Fruit fly (Drosophila melanogaster) whole organism, embryonic: Measurements from ENCODE around the gene Alp10.
A peak's percentile ranks its signal among the peaks of the same experiment; 100 is the strongest.

Source experiments
- CG10147 ChIP-seq: fragments of 200-800 bp; sonication (Bioruptor generic); optimal IDR thresholded peaks from 2 replicates; lab custom pipeline; 2019; ENCODE audit warnings: missing biosample characterization, mild to moderate bottlenecking, missing genetic modification characterization, moderate library complexity
- CG11695 ChIP-seq: fragments of 200-800 bp; sonication (Bioruptor generic); IDR thresholded peaks from 3 replicates; pipeline ENCODE4 v1.3.6; 2022; ENCODE audit warnings: missing biosample characterization, missing genetic modification characterization
- CG1233 ChIP-seq: fragments of 200-800 bp; sonication (Bioruptor generic); optimal IDR thresholded peaks from 4 replicates; lab custom pipeline; 2018; ENCODE audit warnings: missing biosample characterization, mild to moderate bottlenecking, missing genetic modification characterization
- CG12659 ChIP-seq: fragments of 200-800 bp; sonication (Bioruptor generic); optimal IDR thresholded peaks from 3 replicates; lab custom pipeline; 2017; ENCODE audit warnings: mild to moderate bottlenecking, missing biosample characterization, missing genetic modification reagents, missing genetic modification characterization
- CG12769 ChIP-seq: fragments of 200-800 bp; sonication (Bioruptor generic); optimal IDR thresholded peaks from 2 replicates; lab custom pipeline; 2019; ENCODE audit warnings: missing biosample characterization, mild to moderate bottlenecking, missing genetic modification characterization, moderate library complexity
- CG15073 ChIP-seq: fragments of 200-800 bp; sonication (Bioruptor generic); optimal IDR thresholded peaks from 2 replicates; lab custom pipeline; 2016; ENCODE audit warnings: missing biosample characterization, missing genetic modification characterization
- CG15696 ChIP-seq: fragments of 200-800 bp; sonication (Bioruptor generic); optimal IDR thresholded peaks from 2 replicates; lab custom pipeline; 2019; ENCODE audit warnings: missing biosample characterization, mild to moderate bottlenecking, missing genetic modification characterization, moderate library complexity
- CG17359 ChIP-seq: fragments of 200-800 bp; sonication (Bioruptor generic); optimal IDR thresholded peaks from 3 replicates; lab custom pipeline; 2018; ENCODE audit warnings: missing biosample characterization, mild to moderate bottlenecking, missing genetic modification characterization, moderate library complexity
- CG2202 ChIP-seq: fragments of 200-800 bp; sonication (Bioruptor generic); optimal IDR thresholded peaks from 2 replicates; lab custom pipeline; 2018; ENCODE audit warnings: missing biosample characterization, mild to moderate bottlenecking, missing genetic modification characterization
- CG3065 ChIP-seq: fragments of 200-800 bp; sonication (Bioruptor generic); optimal IDR thresholded peaks from 2 replicates; lab custom pipeline; 2016; ENCODE audit warnings: missing biosample characterization, missing genetic modification characterization
- CG3407 ChIP-seq: fragments of 200-800 bp; sonication (Bioruptor generic); optimal IDR thresholded peaks from 2 replicates; lab custom pipeline; 2018; ENCODE audit warnings: missing biosample characterization, mild to moderate bottlenecking, missing genetic modification characterization
- CG4360 ChIP-seq: fragments of 200-800 bp; sonication (Bioruptor generic); IDR thresholded peaks from 2 replicates; pipeline ENCODE4 v1.3.6; 2022; ENCODE audit warnings: missing biosample characterization, missing genetic modification characterization
- CG4404 ChIP-seq: fragments of 200-800 bp; sonication (Bioruptor generic); IDR thresholded peaks from 2 replicates; pipeline ENCODE4 v1.3.6; 2022; ENCODE audit warnings: missing biosample characterization, missing genetic modification characterization
- CG4424 ChIP-seq: fragments of 200-800 bp; sonication (Bioruptor generic); optimal IDR thresholded peaks from 3 replicates; lab custom pipeline; 2016; ENCODE audit warnings: missing biosample characterization, missing genetic modification characterization
- CG4730 ChIP-seq: fragments of 200-800 bp; sonication (Bioruptor generic); IDR thresholded peaks from 2 replicates; pipeline ENCODE4 v1.3.6; 2022; ENCODE audit warnings: missing biosample characterization, missing genetic modification characterization
- CG7372 ChIP-seq: fragments of 200-800 bp; sonication (Bioruptor generic); IDR thresholded peaks from 2 replicates; pipeline ENCODE4 v1.3.6; 2022; ENCODE audit warnings: missing biosample characterization, missing genetic modification characterization
- CG7556 ChIP-seq: fragments of 200-800 bp; sonication (Bioruptor generic); optimal IDR thresholded peaks from 2 replicates; lab custom pipeline; 2017; ENCODE audit warnings: missing biosample characterization, mild to moderate bottlenecking, missing genetic modification characterization
- CG8290 ChIP-seq, 3 experiments: fragments of 200-800 bp; sonication (Bioruptor generic); optimal IDR thresholded peaks; 2 replicates each; lab custom pipeline; 2016 to 2019; ENCODE audit warnings: missing biosample characterization in 3 of 3, missing genetic modification characterization in 3 of 3, mild to moderate bottlenecking in 2 of 3, moderate library complexity in 1 of 3
- CG9817 ChIP-seq: fragments of 200-800 bp; sonication (Bioruptor generic); optimal IDR thresholded peaks from 2 replicates; lab custom pipeline; 2018; ENCODE audit warnings: missing biosample characterization, mild to moderate bottlenecking, missing genetic modification characterization, moderate library complexity
- Dip2 ChIP-seq: fragments of 200-800 bp; sonication (Bioruptor generic); IDR thresholded peaks from 2 replicates; pipeline ENCODE4 v1.3.6; 2022; ENCODE audit warnings: missing biosample characterization, missing genetic modification characterization
- Eip74EF ChIP-seq, 2 experiments: fragments of 200-800 bp in 1 of 2; fragments of >200 bp in 1 of 2; sonication (Bioruptor generic) in 1 of 2; optimal IDR thresholded peaks; 2 replicates each; lab custom pipeline; 2017 to 2019; ENCODE audit warnings: missing biosample characterization in 2 of 2, missing genetic modification characterization in 2 of 2, mild to moderate bottlenecking in 1 of 2, moderate library complexity in 1 of 2
- Hr78 ChIP-seq, 2 experiments: fragments of 200-800 bp in 1 of 2; fragments of >200 bp in 1 of 2; sonication (Bioruptor generic) in 1 of 2; optimal IDR thresholded peaks; 2 replicates each; lab custom pipeline; 2017 to 2019; ENCODE audit warnings: missing biosample characterization in 2 of 2, missing genetic modification characterization in 2 of 2, mild to moderate bottlenecking in 1 of 2, moderate library complexity in 1 of 2
- NK7.1 ChIP-seq: fragments of 200-800 bp; sonication (Bioruptor generic); optimal IDR thresholded peaks from 3 replicates; lab custom pipeline; 2016; ENCODE audit warnings: missing biosample characterization, missing genetic modification characterization
- NfI ChIP-seq: fragments of 200-800 bp; sonication (Bioruptor generic); optimal IDR thresholded peaks from 3 replicates; lab custom pipeline; 2018; ENCODE audit warnings: missing biosample characterization, mild to moderate bottlenecking, missing genetic modification characterization, moderate library complexity
- Rfx ChIP-seq: fragments of 200-800 bp; sonication (Bioruptor generic); IDR thresholded peaks from 2 replicates; pipeline ENCODE4 v1.3.6; 2022; ENCODE audit warnings: missing biosample characterization, missing genetic modification characterization
- Rx ChIP-seq: fragments of 200-800 bp; sonication (Bioruptor generic); IDR thresholded peaks from 2 replicates; pipeline ENCODE4 v1.3.6; 2022; ENCODE audit warnings: missing biosample characterization, missing genetic modification characterization
- Scr ChIP-seq: fragments of 200-800 bp; sonication (Bioruptor generic); IDR thresholded peaks from 2 replicates; pipeline ENCODE4 v1.3.6; 2022; ENCODE audit warnings: missing biosample characterization, missing genetic modification characterization; ENCODE audit not compliant: partially characterized antibody
- Sry-δ ChIP-seq: fragments of 200-800 bp; sonication (Bioruptor generic); optimal IDR thresholded peaks from 2 replicates; lab custom pipeline; 2016; ENCODE audit warnings: missing biosample characterization, missing genetic modification characterization
- TFAM ChIP-seq: fragments of 200-800 bp; sonication (Bioruptor generic); optimal IDR thresholded peaks from 2 replicates; lab custom pipeline; 2017; ENCODE audit warnings: missing biosample characterization, missing genetic modification characterization, inconsistent platforms
- amos ChIP-seq: fragments of 200-800 bp; sonication (Bioruptor generic); IDR thresholded peaks from 2 replicates; pipeline ENCODE4 v1.3.6; 2022; ENCODE audit warnings: missing biosample characterization, missing genetic modification characterization; ENCODE audit not compliant: partially characterized antibody
- bowl ChIP-seq: fragments of 200-800 bp; sonication (Bioruptor generic); IDR thresholded peaks from 2 replicates; pipeline ENCODE4 v1.3.6; 2022; ENCODE audit warnings: missing biosample characterization, missing genetic modification characterization
- eyg ChIP-seq: fragments of 200-800 bp; sonication (Bioruptor generic); optimal IDR thresholded peaks from 3 replicates; lab custom pipeline; 2016; ENCODE audit warnings: missing biosample characterization, missing genetic modification characterization
- fd3F ChIP-seq: fragments of 200-800 bp; sonication (Bioruptor generic); optimal IDR thresholded peaks from 2 replicates; lab custom pipeline; 2018; ENCODE audit warnings: missing biosample characterization, mild to moderate bottlenecking, missing genetic modification characterization, moderate library complexity
- gce ChIP-seq: fragments of 200-800 bp; sonication (Bioruptor generic); IDR thresholded peaks from 3 replicates; pipeline ENCODE4 v1.3.6; 2022; ENCODE audit warnings: missing biosample characterization, missing genetic modification characterization
- insv ChIP-seq, 2 experiments: fragments of 200-800 bp; sonication (Bioruptor generic); optimal IDR thresholded peaks; 3 replicates each; lab custom pipeline; 2016 to 2018; ENCODE audit warnings: missing biosample characterization in 2 of 2, missing genetic modification characterization in 2 of 2
- jumu ChIP-seq: fragments of 200-800 bp; sonication (Bioruptor generic); optimal IDR thresholded peaks from 3 replicates; lab custom pipeline; 2016; ENCODE audit warnings: missing biosample characterization, missing genetic modification characterization
- kah ChIP-seq: fragments of 200-800 bp; sonication (Bioruptor generic); optimal IDR thresholded peaks from 2 replicates; lab custom pipeline; 2018; ENCODE audit warnings: missing biosample characterization, mild to moderate bottlenecking, missing genetic modification characterization
- mirr ChIP-seq: fragments of 200-800 bp; sonication (Bioruptor generic); optimal IDR thresholded peaks from 3 replicates; lab custom pipeline; 2018; ENCODE audit warnings: missing biosample characterization, mild to moderate bottlenecking, missing genetic modification characterization
- nerfin-1 ChIP-seq: fragments of 200-800 bp; sonication (Bioruptor generic); optimal IDR thresholded peaks from 3 replicates; lab custom pipeline; 2019; ENCODE audit warnings: missing biosample characterization, mild to moderate bottlenecking, missing genetic modification characterization, moderate library complexity
- pita ChIP-seq: fragments of 200-800 bp; sonication (Bioruptor generic); optimal IDR thresholded peaks from 2 replicates; lab custom pipeline; 2017; ENCODE audit warnings: missing biosample characterization, mild to moderate bottlenecking, missing genetic modification characterization
- ro ChIP-seq: fragments of 200-800 bp; sonication (Bioruptor generic); IDR thresholded peaks from 2 replicates; pipeline ENCODE4 v1.3.6; 2022; ENCODE audit warnings: missing biosample characterization, missing genetic modification characterization
- stc ChIP-seq: fragments of 200-800 bp; sonication (Bioruptor generic); IDR thresholded peaks from 2 replicates; pipeline ENCODE4 v1.3.6; 2022; ENCODE audit warnings: missing biosample characterization, missing genetic modification characterization
- tin ChIP-seq: fragments of 200-800 bp; sonication (Bioruptor generic); optimal IDR thresholded peaks from 3 replicates; lab custom pipeline; 2016; ENCODE audit warnings: missing biosample characterization, missing genetic modification characterization
- unpg ChIP-seq: fragments of 200-800 bp; sonication (Bioruptor generic); optimal IDR thresholded peaks from 3 replicates; lab custom pipeline; 2018; ENCODE audit warnings: missing biosample characterization, mild to moderate bottlenecking, missing genetic modification characterization, moderate library complexity
- usp ChIP-seq: fragments of >200 bp; optimal IDR thresholded peaks from 2 replicates; lab custom pipeline; 2017; ENCODE audit warnings: missing biosample characterization, missing genetic modification characterization
- wek ChIP-seq: fragments of 200-800 bp; sonication (Bioruptor generic); optimal IDR thresholded peaks from 3 replicates; lab custom pipeline; 2018; ENCODE audit warnings: missing biosample characterization, mild to moderate bottlenecking, missing genetic modification characterization, moderate library complexity
- zf30C ChIP-seq: fragments of 200-800 bp; sonication (Bioruptor generic); optimal IDR thresholded peaks from 3 replicates; lab custom pipeline; 2018; ENCODE audit warnings: missing biosample characterization, mild to moderate bottlenecking, missing genetic modification characterization

The Alp10 gene

DNA sequence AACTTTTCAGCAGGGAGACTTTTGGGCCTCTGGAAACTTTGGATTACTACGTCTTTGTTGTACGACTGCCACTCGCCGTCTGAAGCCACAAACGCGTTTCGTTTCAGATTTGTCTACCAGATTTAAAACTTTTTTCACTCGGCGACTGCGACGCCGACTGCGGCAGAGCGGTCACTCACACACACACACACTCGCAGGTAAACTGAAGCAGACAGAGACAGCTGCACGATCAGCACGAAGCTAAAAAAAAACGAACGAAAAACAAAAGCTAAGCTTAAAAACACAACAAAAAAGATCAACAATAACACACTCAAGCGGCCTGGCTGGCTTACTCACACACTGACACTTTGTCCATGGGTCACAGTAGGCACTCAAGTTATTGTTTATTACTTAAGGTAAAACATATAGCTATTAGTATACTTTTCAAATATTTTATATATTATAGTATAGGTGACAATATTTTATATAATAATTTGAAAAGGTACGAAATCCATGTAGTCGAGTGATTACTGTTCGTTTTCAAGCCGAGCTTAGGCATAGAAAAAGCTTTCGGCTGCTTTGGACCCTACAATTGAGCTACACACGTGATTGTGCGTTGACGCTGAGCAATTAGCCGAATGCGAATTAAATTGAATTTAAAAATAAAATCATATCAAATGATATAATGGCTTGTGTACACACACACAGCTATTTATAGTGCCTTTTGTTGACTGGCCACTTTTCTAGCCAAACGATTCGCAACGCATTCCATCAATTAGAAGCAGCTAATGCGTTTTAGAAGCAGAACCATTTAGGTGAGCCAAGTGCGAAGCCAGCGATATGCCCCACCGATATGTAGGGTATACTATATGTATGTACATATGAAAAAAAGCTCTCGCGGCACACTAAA lies 17.6 kb downstream of the Alp10 start, which contains the start of gene Msr-110 (continued):
- TF ChIP-seq Rx (GFP tag; lab: Robert Waterston, UW) (peak; percentile 66), usp (GFP tag; lab: Kevin White, UChicago) (no peak), CG9817 (tag; lab: Kevin White, UChicago) (peak; percentile 91), insv (GFP tag; optimal IDR thresholded peaks at IDR 0.05; lab: Kevin White, UChicago) (peak in 1 of 2 experiments; percentile 40), CG15073 (GFP tag; lab: Kevin White, UChicago) (peak; percentile 25), Sry-δ (peak; percentile 32), CG7556 (GFP tag; lab: Kevin White, UChicago) (peak; percentile 91), Eip74EF (GFP tag; optimal IDR thresholded peaks at IDR 0.05; lab: Kevin White, UChicago) (peak in 1 of 2 experiments; percentile 86), CG4730 (GFP tag; lab: Robert Waterston, UW) (peak; percentile 86), fd3F (GFP tag; lab: Kevin White, UChicago) (peak; percentile 87), NK7.1 (GFP tag; lab: Kevin White, UChicago) (peak; percentile 53), stc (peak; percentile 87), CG4360 (GFP tag; lab: Robert Waterston, UW) (no peak), CG3065 (GFP tag; lab: Kevin White, UChicago) (peak; percentile 6), CG4404 (GFP tag; lab: Robert Waterston, UW) (peak; percentile 77), CG10147 (GFP tag; lab: Kevin White, UChicago) (peak; percentile 85), Scr (GFP tag; lab: Robert Waterston, UW) (no peak), CG17359 (tag; lab: Kevin White, UChicago) (peak; percentile 94), CG12769 (tag; lab: Kevin White, UChicago) (peak; percentile 91), NfI (GFP tag; lab: Kevin White, UChicago) (peak; percentile 83), nerfin-1 (tag; lab: Kevin White, UChicago) (peak; percentile 84), unpg (GFP tag; lab: Kevin White, UChicago) (peak; percentile 91), CG15696 (tag; lab: Kevin White, UChicago) (peak; percentile 50), CG1233 (GFP tag; lab: Kevin White, UChicago) (peak; percentile 86), CG2202 (tag; lab: Kevin White, UChicago) (no peak), zf30C (GFP tag; lab: Kevin White, UChicago) (no peak), mirr (GFP tag; lab: Kevin White, UChicago) (peak; percentile 61), tin (peak; percentile 76), pita (GFP tag; lab: Kevin White, UChicago) (no peak), CG11695 (GFP tag; lab: Robert Waterston, UW) (peak; percentile 90), ro (GFP tag; lab: Robert Waterston, UW) (peak; percentile 82), Hr78 (GFP tag; optimal IDR thresholded peaks at IDR 0.05; lab: Kevin White, UChicago) (peak in 1 of 2 experiments; percentile 55), gce (GFP tag; lab: Robert Waterston, UW) (peak; percentile 82; the same call in 2 of the 3 replicates), TFAM (no peak), Rfx (GFP tag; lab: Robert Waterston, UW) (peak; percentile 93), CG12659 (peak; percentile 92), amos (GFP tag; lab: Robert Waterston, UW) (no peak), kah (GFP tag; lab: Kevin White, UChicago) (peak; percentile 70), wek (GFP tag; lab: Kevin White, UChicago) (peak; percentile 61), Dip2 (GFP tag; lab: Robert Waterston, UW) (peak; percentile 42; the same call in 1 of the 2 replicates), CG4424 (GFP tag; lab: Kevin White, UChicago) (peak; percentile 76), CG8290 (GFP tag; optimal IDR thresholded peaks at IDR 0.05; lab: Kevin White, UChicago) (peak; percentile 37), CG8290 (tag; optimal IDR thresholded peaks at IDR 0.05; lab: Kevin White, UChicago) (peak in 1 of 2 experiments; percentile 83), jumu (GFP tag; lab: Kevin White, UChicago) (peak; percentile 70), CG3407 (GFP tag; lab: Kevin White, UChicago) (peak; percentile 74), bowl (peak; percentile 72), CG7372 (GFP tag; lab: Robert Waterston, UW) (peak; percentile 85), eyg (GFP tag; lab: Kevin White, UChicago) (peak; percentile 69)
